Fruit fly (Drosophila melanogaster) whole organism: ENCODE data around the gene CG17329.

ENCODE experiments used
- CG8478 ChIP-seq: fragments of >200 bp; optimal IDR thresholded peaks from 2 replicates; lab custom pipeline; 2018; ENCODE audit warnings: inconsistent platforms
- Dll ChIP-seq: fragments of >200 bp; optimal IDR thresholded peaks from 2 replicates; lab custom pipeline; 2017
- EcR ChIP-seq, 2 experiments: fragments of >200 bp; optimal IDR thresholded peaks; 2 replicates each; lab custom pipeline; 2017; ENCODE audit warnings: missing biosample characterization in 2 of 2, missing genetic modification characterization in 2 of 2, missing genetic modification reagents in 2 of 2
- pan ChIP-seq: fragments of >200 bp; optimal IDR thresholded peaks from 2 replicates; lab custom pipeline; 2017
- psq ChIP-seq: fragments of >200 bp; optimal IDR thresholded peaks from 2 replicates; lab custom pipeline; 2017
- usp ChIP-seq: fragments of >200 bp; optimal IDR thresholded peaks from 2 replicates; lab custom pipeline; 2017; ENCODE audit warnings: missing biosample characterization, missing genetic modification characterization, mixed read lengths

DNA sequence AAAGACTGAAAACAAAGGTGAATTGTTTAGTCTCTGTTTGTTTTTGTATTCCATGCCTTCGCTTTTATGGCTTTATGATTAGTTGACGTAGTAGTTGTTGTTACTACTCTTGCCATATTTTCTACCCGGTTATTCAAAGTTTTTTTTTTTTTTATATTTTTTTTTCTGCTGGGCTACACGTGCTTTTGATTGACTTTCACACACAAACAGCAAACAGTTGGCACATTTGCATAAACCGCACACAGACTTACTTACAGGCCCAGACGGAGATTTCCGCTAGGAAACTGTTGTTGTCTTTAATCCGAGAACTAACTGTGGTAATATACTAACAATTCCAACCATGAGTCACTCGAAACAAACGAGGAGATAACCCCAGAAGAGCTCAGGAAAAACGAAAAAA lies 24.8 kb downstream of the CG17329 start:
- TF ChIP-seq usp (GFP tag; lab: Kevin White, UChicago), result no peak
- TF ChIP-seq Dll, result no peak
- no peak for TF ChIP-seq CG8478 (lab: Kevin White, UChicago)
- no peak for TF ChIP-seq pan (lab: Kevin White, UChicago)
- no peak for TF ChIP-seq EcR (GFP tag; optimal IDR thresholded peaks at IDR 0.05; lab: Kevin White, UChicago)
- TF ChIP-seq psq, result no peak
